Worm (Caenorhabditis elegans) whole organism, midembryonic: ENCODE data around the gene sdz-1.

Experiments used
- T22C8.4 ChIP-seq: fragments of 200-800 bp; sonication (Bioruptor generic); IDR thresholded peaks from 2 replicates; pipeline ENCODE4 v1.3.6; 2022; ENCODE audit warnings: missing genetic modification characterization, missing compliant biosample characterization
- cog-1 ChIP-seq: sonication (generic microtip); optimal IDR thresholded peaks from 2 replicates; lab custom pipeline; 2016; ENCODE audit warnings: missing genetic modification characterization, missing compliant biosample characterization
- flt-1 ChIP-seq: fragments of 200-800 bp; sonication (Bioruptor generic); IDR thresholded peaks from 2 replicates; pipeline ENCODE4 v1.3.6; 2022; ENCODE audit warnings: missing genetic modification characterization, missing compliant biosample characterization
- klf-2 ChIP-seq: fragments of 200-800 bp; sonication (Bioruptor generic); conservative IDR thresholded peaks from 2 replicates; pipeline ENCODE4 v1.3.6; 2022; ENCODE audit warnings: missing genetic modification reagents, missing genetic modification characterization, missing compliant biosample characterization
- med-1 ChIP-seq: sonication (generic microtip); optimal IDR thresholded peaks from 2 replicates; lab custom pipeline; 2017; ENCODE audit warnings: missing genetic modification characterization, mild to moderate bottlenecking, missing compliant biosample characterization, antibody characterized with exemption, missing genetic modification reagents; ENCODE audit not compliant: insufficient read depth
- ref-1 ChIP-seq: fragments of 200-800 bp; sonication (Bioruptor generic); conservative IDR thresholded peaks from 2 replicates; pipeline ENCODE4 v1.3.6; 2022; ENCODE audit warnings: missing genetic modification reagents, missing genetic modification characterization, missing compliant biosample characterization
- tab-1 ChIP-seq: fragments of 200-800 bp; sonication (Bioruptor generic); IDR thresholded peaks from 2 replicates; pipeline ENCODE4 v1.3.6; 2022; ENCODE audit warnings: missing genetic modification characterization, missing compliant biosample characterization
- ztf-23 ChIP-seq: fragments of 200-800 bp; sonication (Bioruptor generic); IDR thresholded peaks from 2 replicates; pipeline ENCODE4 v1.3.6; 2022; ENCODE audit warnings: missing genetic modification reagents, missing genetic modification characterization, missing compliant biosample characterization
- ztf-29 ChIP-seq: fragments of 200-800 bp; sonication (Bioruptor generic); IDR thresholded peaks from 2 replicates; pipeline ENCODE4 v1.3.6; 2022; ENCODE audit warnings: missing genetic modification reagents, missing genetic modification characterization, missing compliant biosample characterization

sdz-1 gene

ce11 chrIII:8684421-8684820, 15.7 kb downstream of the sdz-1 start, which contains the start of gene anmt-1:
Gene anmt-1, plus strand, starts transcription at chrIII:8684808.
- TF ChIP-seq ztf-29 (GFP tag; lab: Robert Waterston, UW) = no peak
- TF ChIP-seq cog-1 = no peak
- TF ChIP-seq ztf-23 (GFP tag; lab: Robert Waterston, UW) = no peak
- no peak for TF ChIP-seq med-1
- TF ChIP-seq T22C8.4 (GFP tag; lab: Robert Waterston, UW) = no peak
- TF ChIP-seq klf-2 (GFP tag; lab: Robert Waterston, UW) = no peak
- no peak for TF ChIP-seq ref-1
- TF ChIP-seq tab-1 (GFP tag; lab: Robert Waterston, UW) = no peak
- TF ChIP-seq flt-1 (GFP tag; lab: Robert Waterston, UW) = no peak

- no peak for TF ChIP-seq ref-1
- TF ChIP-seq tab-1 (GFP tag; lab: Robert Waterston, UW) = no peak
- no peak for TF ChIP-seq flt-1 (GFP tag; lab: Robert Waterston, UW)
- TF ChIP-seq T22C8.4 (GFP tag; lab: Robert Waterston, UW) = no peak
- no peak for TF ChIP-seq ztf-23 (GFP tag; lab: Robert Waterston, UW)
- no peak for TF ChIP-seq klf-2 (GFP tag; lab: Robert Waterston, UW)
- no peak for TF ChIP-seq cog-1
- TF ChIP-seq med-1 = no peak
- TF ChIP-seq ztf-29 (GFP tag; lab: Robert Waterston, UW) = no peak
Measured at ce11 chrIII:8683679-8684263, 16.4 kb downstream of the sdz-1 start, which contains the start of gene fli-1. Gene fli-1, minus strand, starts transcription at chrIII:8683736.

DNA sequence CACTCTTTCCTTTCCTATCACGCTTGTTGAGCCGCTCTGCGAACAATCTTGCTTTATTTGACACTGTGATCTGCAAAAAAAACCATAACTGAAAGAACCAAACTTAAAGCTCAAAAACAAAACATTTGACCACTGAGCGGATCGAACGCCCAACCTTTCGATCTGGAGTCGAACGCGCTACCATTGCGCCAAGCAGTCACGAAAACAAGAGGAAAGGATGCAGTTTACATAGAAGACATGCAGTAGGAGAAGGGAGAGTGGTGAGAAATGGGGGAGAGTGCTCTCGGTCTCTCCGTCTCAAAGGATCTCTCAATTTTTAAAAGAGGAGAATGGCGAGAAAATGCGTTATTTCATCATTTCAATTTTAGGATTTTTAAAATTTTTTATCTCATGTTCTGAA, 21.8 kb downstream of the sdz-1 start:
- TF ChIP-seq flt-1 (GFP tag; lab: Robert Waterston, UW) = peak; percentile 99
- TF ChIP-seq klf-2 (GFP tag; lab: Robert Waterston, UW) = peak; percentile 98
- peak; percentile 92 for TF ChIP-seq cog-1
- peak; percentile 96 for TF ChIP-seq T22C8.4 (GFP tag; lab: Robert Waterston, UW)
- TF ChIP-seq ref-1 = peak; percentile 95
- TF ChIP-seq med-1 = peak; percentile 84
- peak; percentile 99 for TF ChIP-seq tab-1 (GFP tag; lab: Robert Waterston, UW)
- peak; percentile 97 for TF ChIP-seq ztf-23 (GFP tag; lab: Robert Waterston, UW)
- TF ChIP-seq ztf-29 (GFP tag; lab: Robert Waterston, UW) = peak; percentile 99

DNA sequence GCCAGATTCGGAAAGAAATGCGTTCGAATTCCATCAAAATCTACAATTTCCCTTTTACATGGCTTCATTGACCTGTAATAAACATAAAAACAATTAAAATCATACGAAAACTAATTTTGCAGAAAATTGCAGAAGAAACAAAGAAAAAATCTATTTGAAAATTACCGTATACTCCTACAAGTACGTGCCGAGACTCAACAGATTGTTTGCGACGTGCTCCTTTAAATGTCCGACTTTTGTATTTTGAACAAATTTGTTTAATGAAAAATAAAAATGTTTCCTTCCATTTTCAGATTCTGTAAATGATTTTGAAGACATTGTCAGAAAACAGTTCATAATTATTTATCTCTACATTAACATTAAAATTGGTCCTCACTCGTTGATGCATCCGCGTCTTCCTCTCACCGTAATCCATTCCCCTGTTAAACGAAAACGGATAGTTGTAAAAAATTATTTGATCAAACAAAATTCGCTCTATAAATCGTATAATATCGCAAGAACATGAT, 25.1 kb downstream of the sdz-1 start, which contains the start of gene pgl-2:
TSS of gene pgl-2 (minus strand) at position 456 of the 506 bp plus-strand sequence.
- no peak for TF ChIP-seq klf-2 (GFP tag; lab: Robert Waterston, UW)
- TF ChIP-seq ztf-29 (GFP tag; lab: Robert Waterston, UW) = no peak
- TF ChIP-seq cog-1 = no peak

ce11 chrIII:8668717-8669116, 31.4 kb downstream of the sdz-1 start:
- TF ChIP-seq tab-1 (GFP tag; lab: Robert Waterston, UW) (no peak), ref-1 (no peak), cog-1 (no peak), flt-1 (GFP tag; lab: Robert Waterston, UW) (no peak), med-1 (no peak), ztf-29 (GFP tag; lab: Robert Waterston, UW) (no peak), ztf-23 (GFP tag; lab: Robert Waterston, UW) (no peak), T22C8.4 (GFP tag; lab: Robert Waterston, UW) (no peak), klf-2 (GFP tag; lab: Robert Waterston, UW) (no peak)

DNA sequence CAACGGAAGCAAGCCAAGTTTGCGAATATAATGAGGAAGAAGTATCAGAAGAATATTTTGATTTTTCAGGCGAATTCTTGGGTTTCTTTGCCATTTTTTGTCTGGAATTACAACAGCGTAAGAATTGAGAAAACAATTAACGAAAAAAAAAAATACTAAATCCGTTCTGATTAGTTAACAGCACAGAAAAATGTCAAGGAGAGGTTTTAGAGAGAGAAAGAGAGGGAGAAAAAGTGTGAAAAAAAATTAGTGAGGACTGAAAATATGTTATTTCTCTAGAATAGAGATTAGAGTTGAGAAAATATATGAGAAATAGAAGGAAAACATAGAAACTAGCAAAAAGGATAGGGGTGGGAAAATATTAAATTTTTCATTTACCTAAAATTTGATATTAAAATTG, 32.8 kb downstream of the sdz-1 start, which contains the start of gene dpy-19:
TSS of gene dpy-19 (minus strand) at position 101 of the 400 bp plus-strand sequence.
- TF ChIP-seq ztf-23 (GFP tag; lab: Robert Waterston, UW) (no peak), med-1 (no peak), ref-1 (no peak), cog-1 (no peak), klf-2 (GFP tag; lab: Robert Waterston, UW) (no peak), T22C8.4 (GFP tag; lab: Robert Waterston, UW) (no peak), flt-1 (GFP tag; lab: Robert Waterston, UW) (no peak), tab-1 (GFP tag; lab: Robert Waterston, UW) (no peak), ztf-29 (GFP tag; lab: Robert Waterston, UW) (no peak)

DNA sequence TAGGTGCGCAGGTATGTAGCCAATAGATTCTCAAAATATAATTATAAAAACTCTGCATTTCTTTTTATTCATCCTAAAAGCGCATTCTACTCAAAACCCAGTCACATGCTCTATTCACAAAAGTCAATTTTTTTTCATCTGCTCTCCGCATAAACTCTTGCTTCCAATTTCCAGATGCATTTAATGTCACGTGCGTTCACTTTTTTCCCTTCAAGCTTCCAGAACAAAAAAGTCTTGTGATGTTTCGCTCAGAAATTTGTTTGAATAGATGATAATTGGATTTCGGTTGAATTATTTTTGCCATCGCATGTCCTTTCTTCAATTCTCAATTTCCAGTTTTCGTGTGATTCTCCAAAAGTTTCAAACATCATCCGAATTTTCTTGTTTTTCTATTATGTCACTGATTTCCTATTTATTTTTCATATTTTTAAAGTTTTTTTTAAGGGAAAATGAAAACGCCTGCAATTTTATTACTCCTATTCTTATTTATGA, 35.2 kb downstream of the sdz-1 start, which contains the start of gene F22B7.1:
TSS of gene F22B7.1 (plus strand) at position 442 of the 492 bp plus-strand sequence.
- TF ChIP-seq T22C8.4 (GFP tag; lab: Robert Waterston, UW) (no peak), ztf-23 (GFP tag; lab: Robert Waterston, UW) (no peak), cog-1 (no peak), klf-2 (GFP tag; lab: Robert Waterston, UW) (no peak), ref-1 (no peak), flt-1 (GFP tag; lab: Robert Waterston, UW) (no peak), tab-1 (GFP tag; lab: Robert Waterston, UW) (no peak), ztf-29 (GFP tag; lab: Robert Waterston, UW) (no peak), med-1 (no peak)

DNA sequence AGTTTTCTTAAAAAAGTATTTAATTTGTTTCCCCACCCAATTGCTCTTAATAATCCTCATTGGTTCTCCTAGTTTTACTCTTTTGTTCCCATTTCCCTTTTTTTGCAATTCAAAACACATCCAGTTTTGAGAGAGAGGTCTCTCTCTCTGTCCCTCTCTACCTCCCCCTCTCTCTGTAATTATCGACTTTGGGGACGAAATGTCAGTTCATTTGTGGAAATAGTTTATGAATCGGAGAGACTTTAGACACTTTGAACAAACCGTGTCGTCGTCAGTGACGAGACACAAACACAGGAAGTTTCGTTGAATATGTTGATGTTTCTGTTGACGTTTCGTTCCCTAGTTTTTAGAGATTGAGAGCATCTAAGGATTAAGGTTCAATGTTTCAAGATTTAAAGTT, 37.0 kb downstream of the sdz-1 start:
- no peak for TF ChIP-seq ztf-23 (GFP tag; lab: Robert Waterston, UW)
- TF ChIP-seq ztf-29 (GFP tag; lab: Robert Waterston, UW) = no peak
- TF ChIP-seq cog-1 = no peak
- no peak for TF ChIP-seq ref-1
- no peak for TF ChIP-seq med-1
- no peak for TF ChIP-seq klf-2 (GFP tag; lab: Robert Waterston, UW)
- TF ChIP-seq flt-1 (GFP tag; lab: Robert Waterston, UW) = no peak
- TF ChIP-seq tab-1 (GFP tag; lab: Robert Waterston, UW) = no peak
- no peak for TF ChIP-seq T22C8.4 (GFP tag; lab: Robert Waterston, UW)

- no peak for TF ChIP-seq ref-1
- no peak for TF ChIP-seq ztf-29 (GFP tag; lab: Robert Waterston, UW)
- no peak for TF ChIP-seq T22C8.4 (GFP tag; lab: Robert Waterston, UW)
- TF ChIP-seq klf-2 (GFP tag; lab: Robert Waterston, UW) = no peak
Measured at ce11 chrIII:8658367-8658761, 41.8 kb downstream of the sdz-1 start.
